Worm (Caenorhabditis elegans) whole organism, L3 larva: Measurements from ENCODE around the gene ceh-87.

Experiments used
- aly-2 ChIP-seq: fragments of 150-350 bp; optimal IDR thresholded peaks from 2 replicates; lab custom pipeline; 2014; ENCODE audit warnings: missing biosample characterization, missing genetic modification characterization
- fkh-2 ChIP-seq: fragments of 150-350 bp; optimal IDR thresholded peaks from 2 replicates; lab custom pipeline; 2014; ENCODE audit warnings: missing biosample characterization, missing genetic modification reagents, missing genetic modification characterization
- nhr-28 ChIP-seq: fragments of 150-350 bp; optimal IDR thresholded peaks from 2 replicates; lab custom pipeline; 2014; ENCODE audit warnings: missing biosample characterization, missing genetic modification characterization
- pha-4 ChIP-seq: fragments of 150-350 bp; optimal IDR thresholded peaks from 2 replicates; lab custom pipeline; 2014; ENCODE audit warnings: missing biosample characterization, missing genetic modification reagents, missing genetic modification characterization
- tbx-2 ChIP-seq: sonication (generic microtip); optimal IDR thresholded peaks from 2 replicates; lab custom pipeline; 2016; ENCODE audit warnings: mild to moderate bottlenecking, missing genetic modification characterization, missing compliant biosample characterization
- unc-62 ChIP-seq: fragments of 150-350 bp; sonication (generic microtip); optimal IDR thresholded peaks from 4 replicates; lab custom pipeline; 2014; ENCODE audit warnings: missing biosample characterization, missing genetic modification reagents, missing genetic modification characterization

- TF ChIP-seq tbx-2 (tag; lab: Kevin White, UChicago) (no peak), nhr-28 (tag; lab: Kevin White, UChicago) (no peak), fkh-2 (tag; lab: Kevin White, UChicago) (no peak), pha-4 (tag; lab: Kevin White, UChicago) (no peak), unc-62 (no peak), aly-2 (tag; lab: Kevin White, UChicago) (no peak)
Measured at ce11 chrII:2730647-2731046, 46.5 kb upstream of the ceh-87 start.
